Worm (Caenorhabditis elegans) whole organism, L3 larva: ENCODE measurements around the gene T19H12.12.

ENCODE experiments used
- aly-2 ChIP-seq: fragments of 150-350 bp; optimal IDR thresholded peaks from 2 replicates; lab custom pipeline; 2014; ENCODE audit warnings: missing biosample characterization, missing genetic modification characterization
- ceh-16 ChIP-seq: sonication (generic microtip); optimal IDR thresholded peaks from 2 replicates; lab custom pipeline; 2017; ENCODE audit warnings: missing biosample characterization, missing genetic modification characterization
- ceh-28 ChIP-seq: fragments of 150-350 bp; optimal IDR thresholded peaks from 2 replicates; lab custom pipeline; 2014; ENCODE audit warnings: missing biosample characterization, missing genetic modification reagents, missing genetic modification characterization
- ceh-9 ChIP-seq: sonication (generic microtip); optimal IDR thresholded peaks from 2 replicates; lab custom pipeline; 2018; ENCODE audit warnings: missing biosample characterization, missing genetic modification characterization
- daf-12 ChIP-seq: fragments of 150-350 bp; optimal IDR thresholded peaks from 2 replicates; lab custom pipeline; 2014; ENCODE audit warnings: missing biosample characterization, missing genetic modification reagents, missing genetic modification characterization
- egl-5 ChIP-seq: fragments of 150-350 bp; optimal IDR thresholded peaks from 2 replicates; lab custom pipeline; 2017; ENCODE audit warnings: missing biosample characterization, missing genetic modification reagents, missing genetic modification characterization, inconsistent platforms
- elt-1 ChIP-seq: fragments of 150-350 bp; optimal IDR thresholded peaks from 2 replicates; lab custom pipeline; 2014; ENCODE audit warnings: missing biosample characterization, missing genetic modification characterization
- elt-2 ChIP-seq: sonication (generic microtip); optimal IDR thresholded peaks from 2 replicates; lab custom pipeline; 2016; ENCODE audit warnings: missing genetic modification reagents, mild to moderate bottlenecking, missing genetic modification characterization, missing compliant biosample characterization
- elt-3 ChIP-seq, 3 experiments: fragments of 150-350 bp in 1 of 3; sonication (generic microtip) in 2 of 3; optimal IDR thresholded peaks; 2 replicates in 2 of 3; 4 replicates in 1 of 3; lab custom pipeline; 2014 to 2017; ENCODE audit warnings: missing biosample characterization in 3 of 3, missing genetic modification characterization in 3 of 3
- eor-1 ChIP-seq, 2 experiments: fragments of 150-350 bp; optimal IDR thresholded peaks; 2 replicates each; lab custom pipeline; 2014 to 2018; ENCODE audit warnings: missing biosample characterization in 2 of 2, missing genetic modification characterization in 2 of 2
- fkh-10 ChIP-seq: sonication (generic microtip); optimal IDR thresholded peaks from 2 replicates; lab custom pipeline; 2017; ENCODE audit warnings: missing biosample characterization, missing genetic modification reagents, missing genetic modification characterization
- fkh-2 ChIP-seq: fragments of 150-350 bp; optimal IDR thresholded peaks from 2 replicates; lab custom pipeline; 2014; ENCODE audit warnings: missing biosample characterization, missing genetic modification reagents, missing genetic modification characterization
- fos-1 ChIP-seq: fragments of 150-350 bp; optimal IDR thresholded peaks from 2 replicates; lab custom pipeline; 2014; ENCODE audit warnings: missing biosample characterization, missing genetic modification characterization
- hmg-11 ChIP-seq: sonication (generic microtip); optimal IDR thresholded peaks from 2 replicates; lab custom pipeline; 2016; ENCODE audit warnings: missing genetic modification characterization, missing compliant biosample characterization
- lin-15B ChIP-seq: fragments of 150-350 bp; optimal IDR thresholded peaks from 2 replicates; lab custom pipeline; 2014; ENCODE audit warnings: missing biosample characterization, missing genetic modification characterization
- lin-39 ChIP-seq: fragments of 150-350 bp; optimal IDR thresholded peaks from 2 replicates; lab custom pipeline; 2018; ENCODE audit warnings: missing biosample characterization, missing genetic modification reagents, missing genetic modification characterization
- lsy-12 ChIP-seq: sonication (generic microtip); optimal IDR thresholded peaks from 2 replicates; lab custom pipeline; 2016; ENCODE audit warnings: mild to moderate bottlenecking, missing genetic modification characterization, missing compliant biosample characterization
- mdl-1 ChIP-seq: fragments of 150-350 bp; optimal IDR thresholded peaks from 2 replicates; lab custom pipeline; 2014; ENCODE audit warnings: missing biosample characterization, missing genetic modification characterization
- nfya-1 ChIP-seq: sonication (generic microtip); optimal IDR thresholded peaks from 2 replicates; lab custom pipeline; 2017; ENCODE audit warnings: missing genetic modification characterization, mild to moderate bottlenecking, missing compliant biosample characterization, antibody characterized with exemption, moderate library complexity; ENCODE audit not compliant: insufficient read depth
- nhr-12 ChIP-seq: fragments of 150-350 bp; optimal IDR thresholded peaks from 2 replicates; lab custom pipeline; 2014; ENCODE audit warnings: missing biosample characterization, missing genetic modification characterization
- nhr-23 ChIP-seq: fragments of 150-350 bp; optimal IDR thresholded peaks from 2 replicates; lab custom pipeline; 2014; ENCODE audit warnings: missing biosample characterization, missing genetic modification reagents, missing genetic modification characterization
- nhr-237 ChIP-seq: fragments of 150-350 bp; optimal IDR thresholded peaks from 2 replicates; lab custom pipeline; 2014; ENCODE audit warnings: missing biosample characterization, missing genetic modification characterization
- nhr-25 ChIP-seq: sonication (generic microtip); optimal IDR thresholded peaks from 2 replicates; lab custom pipeline; 2017; ENCODE audit warnings: missing biosample characterization, missing genetic modification characterization
- nhr-43 ChIP-seq: sonication (generic microtip); optimal IDR thresholded peaks from 2 replicates; lab custom pipeline; 2016; ENCODE audit warnings: mild to moderate bottlenecking, missing genetic modification characterization, missing compliant biosample characterization; ENCODE audit not compliant: poor library complexity, severe bottlenecking
- nhr-67 ChIP-seq: fragments of 150-350 bp; optimal IDR thresholded peaks from 2 replicates; lab custom pipeline; 2014; ENCODE audit warnings: missing biosample characterization, missing genetic modification characterization
- nhr-77 ChIP-seq: fragments of 150-350 bp; optimal IDR thresholded peaks from 2 replicates; lab custom pipeline; 2014; ENCODE audit warnings: missing biosample characterization, missing genetic modification characterization
- pha-4 ChIP-seq: fragments of 150-350 bp; optimal IDR thresholded peaks from 2 replicates; lab custom pipeline; 2014; ENCODE audit warnings: missing biosample characterization, missing genetic modification reagents, missing genetic modification characterization
- pqm-1 ChIP-seq: fragments of 150-350 bp; optimal IDR thresholded peaks from 2 replicates; lab custom pipeline; 2017; ENCODE audit warnings: missing biosample characterization, missing genetic modification characterization, inconsistent platforms
- skn-1 ChIP-seq: fragments of 150-350 bp; optimal IDR thresholded peaks from 2 replicates; lab custom pipeline; 2014; ENCODE audit warnings: missing biosample characterization, missing genetic modification characterization
- snpc-4 ChIP-seq: fragments of 150-350 bp; optimal IDR thresholded peaks from 2 replicates; lab custom pipeline; 2014; ENCODE audit warnings: missing biosample characterization, missing genetic modification characterization
- unc-39 ChIP-seq: sonication (generic microtip); optimal IDR thresholded peaks from 4 replicates; lab custom pipeline; 2017; ENCODE audit warnings: missing biosample characterization, missing genetic modification characterization
- zag-1 ChIP-seq: fragments of 150-350 bp; optimal IDR thresholded peaks from 2 replicates; lab custom pipeline; 2014; ENCODE audit warnings: missing biosample characterization, missing genetic modification characterization

Gene T19H12.12

DNA sequence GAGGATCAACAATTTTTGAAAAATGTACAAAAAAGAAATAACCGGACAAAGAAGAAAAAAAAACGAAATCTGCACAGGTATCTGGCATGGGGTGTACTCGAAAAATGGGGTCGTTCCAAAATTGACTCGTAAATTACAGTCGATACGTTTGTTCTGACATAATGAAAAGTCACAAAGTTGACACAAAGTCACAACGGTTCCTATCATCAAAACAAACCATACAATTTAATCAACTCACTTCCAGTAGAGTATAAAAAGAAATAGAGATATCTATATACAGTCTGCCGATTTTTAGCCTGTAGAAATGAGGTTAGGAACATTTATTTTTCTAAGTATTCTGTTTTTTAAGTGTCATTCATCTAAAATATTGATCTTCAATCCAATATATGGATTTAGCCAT, at the start of gene T19H12.12:
T19H12.12 (plus strand) TSS at position 301 of the 400 bp plus-strand sequence.
- no peak for TF ChIP-seq zag-1 (tag; lab: Kevin White, UChicago)
- TF ChIP-seq, all 47 proteins: peak for 0

ce11 chrV:4839913-4840312, 44.7 kb upstream of the T19H12.12 start, which contains the start of gene nas-9:
Gene nas-9 (minus strand): TSS chrV:4840013.
- no peak for TF ChIP-seq hmg-11
- no peak for TF ChIP-seq ceh-16 (tag; lab: Kevin White, UChicago)

ce11 chrV:4841179-4841578, 43.4 kb upstream of the T19H12.12 start, which contains the start of gene cwp-1:
Gene cwp-1 (minus strand): TSS chrV:4841279.
- TF ChIP-seq elt-3 (tag; optimal IDR thresholded peaks at IDR 0.05; lab: Kevin White, UChicago) = no peak
- no peak for TF ChIP-seq nhr-67 (tag; lab: Kevin White, UChicago)
- no peak for TF ChIP-seq nhr-43
- TF ChIP-seq fkh-2 = no peak
- TF ChIP-seq elt-2 (tag; lab: Kevin White, UChicago) = no peak
- no peak for TF ChIP-seq elt-1 (tag; lab: Kevin White, UChicago)
- no peak for TF ChIP-seq skn-1 (tag; lab: Kevin White, UChicago)
- no peak for TF ChIP-seq egl-5
- TF ChIP-seq nhr-77 (tag; lab: Kevin White, UChicago) = no peak
- no peak for TF ChIP-seq mdl-1 (tag; lab: Kevin White, UChicago)
- no peak for TF ChIP-seq nhr-237 (tag; lab: Kevin White, UChicago)
- TF ChIP-seq lsy-12 (tag; lab: Kevin White, UChicago) = no peak
- TF ChIP-seq nhr-25 = no peak
- no peak for TF ChIP-seq eor-1 (tag; optimal IDR thresholded peaks at IDR 0.05; lab: Kevin White, UChicago)
- no peak for TF ChIP-seq lin-39
- TF ChIP-seq nhr-23 (tag; lab: Kevin White, UChicago) = no peak
- no peak for TF ChIP-seq nfya-1 (tag; lab: Kevin White, UChicago)

- TF ChIP-seq aly-2 (tag; lab: Kevin White, UChicago) (no peak), hmg-11 (no peak), pha-4 (tag; lab: Kevin White, UChicago) (no peak), daf-12 (tag; lab: Kevin White, UChicago) (no peak), lsy-12 (tag; lab: Kevin White, UChicago) (no peak)
Measured at ce11 chrV:4842544-4842943, 42.0 kb upstream of the T19H12.12 start, which contains the start of the genes cwp-2 and cwp-3. Gene cwp-2 (minus strand): TSS chrV:4842644. Gene cwp-3 (plus strand): TSS chrV:4842836.

- TF ChIP-seq lin-39 (peak; percentile 48), egl-5 (no peak), lin-15B (peak; percentile 29), unc-39 (no peak), nhr-43 (no peak), nfya-1 (tag; lab: Kevin White, UChicago) (peak; percentile 62), nhr-25 (peak; percentile 37), fos-1 (tag; lab: Kevin White, UChicago) (no peak), hmg-11 (peak; percentile 55), ceh-28 (tag; lab: Kevin White, UChicago) (peak; percentile 26), elt-2 (tag; lab: Kevin White, UChicago) (peak; percentile 26), pqm-1 (tag; lab: Kevin White, UChicago) (peak; percentile 39), nhr-23 (tag; lab: Kevin White, UChicago) (peak; percentile 8), fkh-10 (GFP tag; lab: Kevin White, UChicago) (no peak), snpc-4 (tag; lab: Kevin White, UChicago) (peak; percentile 48), pha-4 (tag; lab: Kevin White, UChicago) (peak; percentile 50)
Measured at ce11 chrV:4844591-4844990, 40.0 kb upstream of the T19H12.12 start, which contains the start of gene abhd-5.2. Gene abhd-5.2 (plus strand): TSS chrV:4844685.

- TF ChIP-seq lin-39 (no peak), nhr-25 (no peak), nhr-12 (no peak), eor-1 (tag; optimal IDR thresholded peaks at IDR 0.05; lab: Kevin White, UChicago) (no peak), pha-4 (tag; lab: Kevin White, UChicago) (no peak), lsy-12 (tag; lab: Kevin White, UChicago) (no peak), ceh-9 (tag; lab: Kevin White, UChicago) (no peak), nhr-77 (tag; lab: Kevin White, UChicago) (no peak)
Measured at ce11 chrV:4846507-4846906, 38.1 kb upstream of the T19H12.12 start.
